Worm (Caenorhabditis elegans) whole organism, L3 larva: ENCODE results near the gene C18H7.6.

Experiments used
- R02D3.7 ChIP-seq: fragments of 150-350 bp; optimal IDR thresholded peaks from 2 replicates; lab custom pipeline; 2014; ENCODE audit warnings: missing biosample characterization, missing genetic modification characterization
- ZK546.5 ChIP-seq: sonication (generic microtip); optimal IDR thresholded peaks from 2 replicates; lab custom pipeline; 2017; ENCODE audit warnings: missing biosample characterization, missing genetic modification characterization
- aly-2 ChIP-seq: fragments of 150-350 bp; optimal IDR thresholded peaks from 2 replicates; lab custom pipeline; 2014; ENCODE audit warnings: missing biosample characterization, missing genetic modification characterization
- ama-1 ChIP-seq: fragments of 150-350 bp; optimal IDR thresholded peaks from 2 replicates; lab custom pipeline; 2018
- ceh-16 ChIP-seq: sonication (generic microtip); optimal IDR thresholded peaks from 2 replicates; lab custom pipeline; 2017; ENCODE audit warnings: missing biosample characterization, missing genetic modification characterization
- ceh-28 ChIP-seq: fragments of 150-350 bp; optimal IDR thresholded peaks from 2 replicates; lab custom pipeline; 2014; ENCODE audit warnings: missing biosample characterization, missing genetic modification reagents, missing genetic modification characterization
- ceh-82 ChIP-seq: fragments of 150-350 bp; optimal IDR thresholded peaks from 2 replicates; lab custom pipeline; 2014; ENCODE audit warnings: missing biosample characterization, missing genetic modification characterization
- daf-12 ChIP-seq: fragments of 150-350 bp; optimal IDR thresholded peaks from 2 replicates; lab custom pipeline; 2014; ENCODE audit warnings: missing biosample characterization, missing genetic modification reagents, missing genetic modification characterization
- egl-27 ChIP-seq: sonication (generic microtip); optimal IDR thresholded peaks from 4 replicates; lab custom pipeline; 2017; ENCODE audit warnings: missing biosample characterization, missing genetic modification reagents, missing genetic modification characterization
- egl-5 ChIP-seq: fragments of 150-350 bp; optimal IDR thresholded peaks from 2 replicates; lab custom pipeline; 2017; ENCODE audit warnings: missing biosample characterization, missing genetic modification reagents, missing genetic modification characterization, inconsistent platforms
- elt-1 ChIP-seq: fragments of 150-350 bp; optimal IDR thresholded peaks from 2 replicates; lab custom pipeline; 2014; ENCODE audit warnings: missing biosample characterization, missing genetic modification characterization
- elt-2 ChIP-seq: sonication (generic microtip); optimal IDR thresholded peaks from 2 replicates; lab custom pipeline; 2016; ENCODE audit warnings: missing genetic modification reagents, mild to moderate bottlenecking, missing genetic modification characterization, missing compliant biosample characterization
- elt-3 ChIP-seq, 3 experiments: fragments of 150-350 bp in 1 of 3; sonication (generic microtip) in 2 of 3; optimal IDR thresholded peaks; 2 replicates in 2 of 3; 4 replicates in 1 of 3; lab custom pipeline; 2014 to 2017; ENCODE audit warnings: missing biosample characterization in 3 of 3, missing genetic modification characterization in 3 of 3
- fkh-10 ChIP-seq: sonication (generic microtip); optimal IDR thresholded peaks from 2 replicates; lab custom pipeline; 2017; ENCODE audit warnings: missing biosample characterization, missing genetic modification reagents, missing genetic modification characterization
- jun-1 ChIP-seq: fragments of 150-350 bp; optimal IDR thresholded peaks from 2 replicates; lab custom pipeline; 2014; ENCODE audit warnings: missing biosample characterization, missing genetic modification reagents, missing genetic modification characterization
- lin-15B ChIP-seq: fragments of 150-350 bp; optimal IDR thresholded peaks from 2 replicates; lab custom pipeline; 2014; ENCODE audit warnings: missing biosample characterization, missing genetic modification characterization
- lin-39 ChIP-seq: fragments of 150-350 bp; optimal IDR thresholded peaks from 2 replicates; lab custom pipeline; 2018; ENCODE audit warnings: missing biosample characterization, missing genetic modification reagents, missing genetic modification characterization
- lsy-12 ChIP-seq: sonication (generic microtip); optimal IDR thresholded peaks from 2 replicates; lab custom pipeline; 2016; ENCODE audit warnings: mild to moderate bottlenecking, missing genetic modification characterization, missing compliant biosample characterization
- mdl-1 ChIP-seq: fragments of 150-350 bp; optimal IDR thresholded peaks from 2 replicates; lab custom pipeline; 2014; ENCODE audit warnings: missing biosample characterization, missing genetic modification characterization
- nfya-1 ChIP-seq: sonication (generic microtip); optimal IDR thresholded peaks from 2 replicates; lab custom pipeline; 2017; ENCODE audit warnings: missing genetic modification characterization, mild to moderate bottlenecking, missing compliant biosample characterization, antibody characterized with exemption, moderate library complexity; ENCODE audit not compliant: insufficient read depth
- nhr-11 ChIP-seq: fragments of 150-350 bp; optimal IDR thresholded peaks from 2 replicates; lab custom pipeline; 2014; ENCODE audit warnings: missing biosample characterization, missing genetic modification characterization
- nhr-12 ChIP-seq: fragments of 150-350 bp; optimal IDR thresholded peaks from 2 replicates; lab custom pipeline; 2014; ENCODE audit warnings: missing biosample characterization, missing genetic modification characterization
- nhr-25 ChIP-seq: sonication (generic microtip); optimal IDR thresholded peaks from 2 replicates; lab custom pipeline; 2017; ENCODE audit warnings: missing biosample characterization, missing genetic modification characterization
- nhr-28 ChIP-seq: fragments of 150-350 bp; optimal IDR thresholded peaks from 2 replicates; lab custom pipeline; 2014; ENCODE audit warnings: missing biosample characterization, missing genetic modification characterization
- nhr-67 ChIP-seq: fragments of 150-350 bp; optimal IDR thresholded peaks from 2 replicates; lab custom pipeline; 2014; ENCODE audit warnings: missing biosample characterization, missing genetic modification characterization
- nhr-76 ChIP-seq: fragments of 150-350 bp; sonication (generic microtip); optimal IDR thresholded peaks from 5 replicates; lab custom pipeline; 2014; ENCODE audit warnings: missing biosample characterization, missing genetic modification characterization
- nhr-77 ChIP-seq: fragments of 150-350 bp; optimal IDR thresholded peaks from 2 replicates; lab custom pipeline; 2014; ENCODE audit warnings: missing biosample characterization, missing genetic modification characterization
- pha-4 ChIP-seq: fragments of 150-350 bp; optimal IDR thresholded peaks from 2 replicates; lab custom pipeline; 2014; ENCODE audit warnings: missing biosample characterization, missing genetic modification reagents, missing genetic modification characterization
- sea-2 ChIP-seq: fragments of 150-350 bp; sonication (generic microtip); optimal IDR thresholded peaks from 4 replicates; lab custom pipeline; 2014; ENCODE audit warnings: missing biosample characterization, missing genetic modification reagents, missing genetic modification characterization
- skn-1 ChIP-seq: fragments of 150-350 bp; optimal IDR thresholded peaks from 2 replicates; lab custom pipeline; 2014; ENCODE audit warnings: missing biosample characterization, missing genetic modification characterization
- snpc-4 ChIP-seq: fragments of 150-350 bp; optimal IDR thresholded peaks from 2 replicates; lab custom pipeline; 2014; ENCODE audit warnings: missing biosample characterization, missing genetic modification characterization
- unc-62 ChIP-seq: fragments of 150-350 bp; sonication (generic microtip); optimal IDR thresholded peaks from 4 replicates; lab custom pipeline; 2014; ENCODE audit warnings: missing biosample characterization, missing genetic modification reagents, missing genetic modification characterization
- zag-1 ChIP-seq: fragments of 150-350 bp; optimal IDR thresholded peaks from 2 replicates; lab custom pipeline; 2014; ENCODE audit warnings: missing biosample characterization, missing genetic modification characterization
- ztf-11 ChIP-seq: fragments of 150-350 bp; optimal IDR thresholded peaks from 2 replicates; lab custom pipeline; 2014; ENCODE audit warnings: missing biosample characterization, missing genetic modification characterization
- ztf-4 ChIP-seq: fragments of 150-350 bp; optimal IDR thresholded peaks from 2 replicates; lab custom pipeline; 2014; ENCODE audit warnings: missing biosample characterization, missing genetic modification characterization

Gene C18H7.6

DNA sequence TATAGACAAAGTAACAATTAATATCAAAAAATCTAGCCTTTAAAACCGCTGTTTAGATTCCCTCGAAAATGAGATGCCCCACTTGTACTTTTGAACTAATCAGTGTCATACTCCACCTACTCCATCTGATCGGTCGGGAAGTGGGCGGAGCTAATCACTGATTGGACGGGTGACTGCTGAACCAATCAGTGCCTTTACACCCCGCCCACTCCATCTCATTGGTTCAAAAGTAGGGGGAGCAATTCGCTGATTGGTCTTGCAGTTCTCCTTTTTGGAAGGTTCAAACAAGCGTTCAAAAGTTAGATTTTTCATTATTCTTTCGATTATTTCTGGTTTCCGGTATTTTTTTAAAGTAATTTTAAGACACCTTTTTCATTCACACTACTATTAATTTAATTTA is 20.9 kb upstream of the C18H7.6 start:
- no peak for TF ChIP-seq egl-27 (tag; lab: Kevin White, UChicago)
- TF ChIP-seq nhr-76 (tag; lab: Kevin White, UChicago): no peak
- peak; percentile 96 for TF ChIP-seq nfya-1 (tag; lab: Kevin White, UChicago)
- no peak for TF ChIP-seq snpc-4 (tag; lab: Kevin White, UChicago)
- TF ChIP-seq, all 47 proteins: peak for 1

DNA sequence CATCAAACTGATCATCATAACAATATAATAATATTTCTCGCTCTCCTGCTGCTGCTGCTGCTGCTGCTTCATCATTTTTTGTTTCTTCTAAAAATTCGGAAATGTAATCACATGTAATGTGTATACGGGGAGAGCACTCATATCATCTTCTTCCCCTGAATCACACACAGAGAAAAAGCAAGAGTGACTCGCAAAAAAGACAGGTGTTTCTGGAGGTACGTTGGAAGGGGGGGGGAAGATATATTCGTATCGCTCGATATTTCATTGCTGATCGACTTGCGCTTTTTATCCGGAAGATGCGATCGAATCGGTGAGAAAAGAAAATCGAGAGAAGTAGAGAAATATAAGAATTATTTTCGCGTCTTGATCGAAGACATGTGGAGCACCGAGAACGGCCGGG is 15.3 kb upstream of the C18H7.6 start:
- TF ChIP-seq nfya-1 (tag; lab: Kevin White, UChicago): peak; percentile 2
- no peak for TF ChIP-seq nhr-28 (tag; lab: Kevin White, UChicago)

DNA sequence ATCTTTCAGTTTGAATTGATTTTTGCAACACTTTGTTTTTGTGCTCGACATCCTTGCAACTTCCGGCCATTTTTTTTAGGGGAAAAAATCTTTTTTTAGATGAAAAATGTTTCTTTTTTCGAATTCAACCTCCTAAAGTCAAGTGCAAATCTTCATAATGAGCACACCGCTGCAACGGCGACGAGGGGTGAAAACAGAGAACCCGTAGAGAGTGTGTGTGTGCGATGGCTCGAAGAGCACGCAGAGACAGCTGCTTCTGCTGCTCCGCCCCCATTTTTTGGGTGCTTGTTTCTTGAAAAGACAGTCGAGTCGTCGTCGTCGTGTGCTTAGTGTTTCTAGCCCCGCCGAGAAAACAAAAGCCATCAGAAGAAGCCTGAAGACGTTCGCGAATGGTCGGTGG is 13.8 kb upstream of the C18H7.6 start, which contains the start of gene inx-18:
Gene inx-18 (plus strand): TSS at position 301 of the 400 bp plus-strand sequence.
- TF ChIP-seq nhr-76 (tag; lab: Kevin White, UChicago): no peak

DNA sequence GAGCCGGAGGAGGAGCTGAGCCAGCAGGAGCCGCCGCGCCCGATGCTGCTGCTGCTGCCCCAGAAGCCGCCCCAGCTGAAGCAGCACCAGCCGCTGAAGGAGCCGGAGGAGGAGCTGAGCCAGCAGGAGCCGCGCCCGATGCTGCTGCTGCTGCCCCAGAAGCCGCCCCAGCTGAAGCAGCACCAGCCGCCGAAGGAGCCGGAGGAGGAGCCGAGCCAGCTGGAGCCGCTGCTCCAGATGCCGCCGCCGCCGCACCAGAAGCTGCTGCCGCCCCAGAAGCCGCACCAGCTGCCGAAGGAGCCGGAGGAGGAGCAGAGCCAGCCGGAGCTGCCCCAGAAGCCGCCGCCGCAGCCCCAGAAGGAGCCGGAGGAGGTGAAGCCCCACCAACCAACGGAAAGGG is 13.1 kb upstream of the C18H7.6 start:
- no peak for TF ChIP-seq ama-1 (lab: Kevin White, UChicago)
- no peak for TF ChIP-seq nhr-25
- no peak for TF ChIP-seq egl-27 (tag; lab: Kevin White, UChicago)
- no peak for TF ChIP-seq nhr-12
- TF ChIP-seq elt-3 (tag; optimal IDR thresholded peaks at IDR 0.05; lab: Kevin White, UChicago): no peak
- no peak for TF ChIP-seq R02D3.7 (tag; lab: Kevin White, UChicago)
- no peak for TF ChIP-seq lsy-12
- TF ChIP-seq nfya-1 (tag; lab: Kevin White, UChicago): no peak
- no peak for TF ChIP-seq sea-2
- no peak for TF ChIP-seq nhr-11 (tag; lab: Kevin White, UChicago)
- no peak for TF ChIP-seq elt-1 (tag; lab: Kevin White, UChicago)
- TF ChIP-seq fkh-10 (GFP tag; lab: Kevin White, UChicago): no peak
- TF ChIP-seq lin-15B (tag; lab: Kevin White, UChicago): no peak
- TF ChIP-seq ceh-16: no peak
- TF ChIP-seq skn-1 (tag; lab: Kevin White, UChicago): no peak
- no peak for TF ChIP-seq ztf-4

DNA sequence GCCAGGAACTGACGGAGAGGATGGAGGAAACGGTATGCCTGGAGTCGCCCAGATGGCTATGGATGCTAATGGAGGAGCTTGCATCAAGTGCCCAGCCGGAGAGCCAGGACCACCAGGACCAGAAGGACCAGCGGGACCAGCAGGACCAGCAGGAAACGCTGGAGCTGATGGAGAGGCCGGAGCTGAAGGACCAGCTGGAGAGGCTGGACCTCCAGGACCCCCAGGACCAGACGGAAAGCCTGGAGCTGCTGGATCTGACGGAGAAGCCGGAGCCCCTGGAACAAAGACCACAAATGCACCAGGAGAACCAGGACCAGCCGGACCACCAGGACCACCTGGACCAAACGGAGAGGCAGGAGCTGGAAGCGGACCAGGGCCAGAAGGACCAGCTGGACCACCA is 12.5 kb upstream of the C18H7.6 start:
- TF ChIP-seq ZK546.5 (tag; lab: Kevin White, UChicago) (no peak), unc-62 (GFP tag; lab: Kevin White, UChicago) (no peak), egl-5 (tag; lab: Kevin White, UChicago) (no peak), skn-1 (tag; lab: Kevin White, UChicago) (no peak), nhr-77 (no peak), R02D3.7 (tag; lab: Kevin White, UChicago) (no peak), elt-2 (tag; lab: Kevin White, UChicago) (no peak), elt-1 (tag; lab: Kevin White, UChicago) (no peak), ama-1 (lab: Kevin White, UChicago) (no peak), aly-2 (tag; lab: Kevin White, UChicago) (no peak), ceh-82 (tag; lab: Kevin White, UChicago) (no peak), daf-12 (tag; lab: Kevin White, UChicago) (no peak), jun-1 (tag; lab: Kevin White, UChicago) (no peak), ztf-11 (tag; lab: Kevin White, UChicago) (no peak)
- TF ChIP-seq, all 47 proteins: peak for 0

DNA sequence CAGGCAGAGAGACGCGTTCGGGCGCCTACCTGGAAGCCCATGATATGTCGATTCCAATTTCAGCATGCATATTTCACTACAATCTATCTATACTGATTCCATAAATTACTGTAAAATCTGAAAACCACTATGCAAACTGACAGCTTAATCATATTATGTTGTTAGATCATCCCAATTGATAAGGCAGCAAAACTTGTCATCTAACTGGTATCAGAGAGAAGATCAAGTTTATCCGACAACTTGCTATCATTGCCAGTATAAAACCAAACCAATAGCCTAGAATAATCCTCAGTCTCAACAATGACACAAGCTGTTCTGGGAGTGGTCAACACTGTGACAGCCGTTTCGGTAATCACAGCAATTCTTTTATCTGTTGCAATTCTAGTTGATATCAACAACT is 11.9 kb upstream of the C18H7.6 start, which contains the start of gene col-102:
Gene col-102 (plus strand): TSS at position 301 of the 400 bp plus-strand sequence.
- TF ChIP-seq mdl-1 (tag; lab: Kevin White, UChicago) (no peak), zag-1 (tag; lab: Kevin White, UChicago) (no peak), ceh-28 (tag; lab: Kevin White, UChicago) (no peak), nhr-25 (no peak), nhr-28 (tag; lab: Kevin White, UChicago) (no peak), jun-1 (tag; lab: Kevin White, UChicago) (no peak), pha-4 (tag; lab: Kevin White, UChicago) (no peak), ztf-4 (no peak), ceh-16 (no peak), nhr-11 (tag; lab: Kevin White, UChicago) (no peak), nhr-67 (tag; lab: Kevin White, UChicago) (no peak), unc-62 (GFP tag; lab: Kevin White, UChicago) (no peak), elt-2 (tag; lab: Kevin White, UChicago) (no peak), lin-15B (tag; lab: Kevin White, UChicago) (no peak), lin-39 (tag; lab: Kevin White, UChicago) (no peak), fkh-10 (GFP tag; lab: Kevin White, UChicago) (no peak), egl-27 (tag; lab: Kevin White, UChicago) (no peak)
